Fruit fly (Drosophila melanogaster) whole organism, embryonic: Measurements from ENCODE around the gene w-cup.

Experiments used
- Atf-2 ChIP-seq: fragments of 200-800 bp; sonication (Bioruptor generic); optimal IDR thresholded peaks from 2 replicates; lab custom pipeline; 2016; ENCODE audit warnings: missing biosample characterization, missing genetic modification characterization
- Atf6 ChIP-seq: fragments of 200-800 bp; sonication (Bioruptor generic); IDR thresholded peaks from 2 replicates; pipeline ENCODE4 v1.3.6; 2022; ENCODE audit warnings: missing biosample characterization, missing genetic modification characterization
- Bgb ChIP-seq: fragments of 200-800 bp; sonication (Bioruptor generic); IDR thresholded peaks from 2 replicates; pipeline ENCODE4 v1.3.6; 2022; ENCODE audit warnings: missing biosample characterization, missing genetic modification characterization; ENCODE audit not compliant: partially characterized antibody
- CG10654 ChIP-seq: fragments of 200-800 bp; sonication (Bioruptor generic); optimal IDR thresholded peaks from 2 replicates; lab custom pipeline; 2016; ENCODE audit warnings: missing biosample characterization, missing genetic modification characterization
- CG12744 ChIP-seq: fragments of 200-800 bp; sonication (Bioruptor generic); optimal IDR thresholded peaks from 2 replicates; lab custom pipeline; 2016; ENCODE audit warnings: missing biosample characterization, missing genetic modification characterization
- CG14050 ChIP-seq: fragments of 200-800 bp; sonication (Bioruptor generic); IDR thresholded peaks from 3 replicates; pipeline ENCODE4 v1.3.6; 2022; ENCODE audit warnings: missing biosample characterization, missing genetic modification characterization
- CG14860 ChIP-seq: fragments of 200-800 bp; sonication (Bioruptor generic); IDR thresholded peaks from 3 replicates; pipeline ENCODE4 v1.3.6; 2022; ENCODE audit warnings: missing biosample characterization, missing genetic modification characterization; ENCODE audit not compliant: partially characterized antibody
- CG15073 ChIP-seq: fragments of 200-800 bp; sonication (Bioruptor generic); optimal IDR thresholded peaks from 2 replicates; lab custom pipeline; 2016; ENCODE audit warnings: missing biosample characterization, missing genetic modification characterization
- CG15696 ChIP-seq: fragments of 200-800 bp; sonication (Bioruptor generic); optimal IDR thresholded peaks from 2 replicates; lab custom pipeline; 2019; ENCODE audit warnings: missing biosample characterization, mild to moderate bottlenecking, missing genetic modification characterization, moderate library complexity
- CG17568 ChIP-seq: fragments of 200-800 bp; sonication (Bioruptor generic); optimal IDR thresholded peaks from 2 replicates; lab custom pipeline; 2018; ENCODE audit warnings: missing biosample characterization, mild to moderate bottlenecking, missing genetic modification characterization, moderate library complexity
- CG30403 ChIP-seq: fragments of 200-800 bp; sonication (Bioruptor generic); optimal IDR thresholded peaks from 3 replicates; lab custom pipeline; 2016; ENCODE audit warnings: missing biosample characterization, missing genetic modification characterization
- CG3065 ChIP-seq: fragments of 200-800 bp; sonication (Bioruptor generic); optimal IDR thresholded peaks from 2 replicates; lab custom pipeline; 2016; ENCODE audit warnings: missing biosample characterization, missing genetic modification characterization
- CG31224 ChIP-seq: fragments of 200-800 bp; sonication (Bioruptor generic); IDR thresholded peaks from 2 replicates; pipeline ENCODE4 v1.3.6; 2022; ENCODE audit warnings: missing biosample characterization, missing genetic modification characterization
- CG3163 ChIP-seq: fragments of 200-800 bp; sonication (Bioruptor generic); optimal IDR thresholded peaks from 3 replicates; lab custom pipeline; 2016; ENCODE audit warnings: missing biosample characterization, missing genetic modification characterization
- CG3281 ChIP-seq: fragments of 200-800 bp; sonication (Bioruptor generic); optimal IDR thresholded peaks from 3 replicates; lab custom pipeline; 2017; ENCODE audit warnings: missing biosample characterization, mild to moderate bottlenecking, missing genetic modification characterization
- CG3726 ChIP-seq: fragments of 200-800 bp; sonication (Bioruptor generic); IDR thresholded peaks from 3 replicates; pipeline ENCODE4, ENCODE4 v1.3.6; 2022; ENCODE audit warnings: missing biosample characterization, missing genetic modification characterization
- CG4424 ChIP-seq: fragments of 200-800 bp; sonication (Bioruptor generic); optimal IDR thresholded peaks from 3 replicates; lab custom pipeline; 2016; ENCODE audit warnings: missing biosample characterization, missing genetic modification characterization
- CG5245 ChIP-seq: fragments of 200-800 bp; sonication (Bioruptor generic); optimal IDR thresholded peaks from 3 replicates; lab custom pipeline; 2016; ENCODE audit warnings: missing biosample characterization, missing genetic modification characterization
- CG6765 ChIP-seq: fragments of 200-800 bp; sonication (Bioruptor generic); optimal IDR thresholded peaks from 3 replicates; lab custom pipeline; 2017; ENCODE audit warnings: missing biosample characterization, mild to moderate bottlenecking, missing genetic modification characterization
- CG7839 ChIP-seq: fragments of 200-800 bp; sonication (Bioruptor generic); optimal IDR thresholded peaks from 3 replicates; lab custom pipeline; 2018; ENCODE audit warnings: missing biosample characterization, mild to moderate bottlenecking, missing genetic modification characterization, moderate library complexity
- D19A ChIP-seq: fragments of 200-800 bp; optimal IDR thresholded peaks from 3 replicates; lab custom pipeline; 2019; ENCODE audit warnings: missing biosample characterization, mild to moderate bottlenecking, missing genetic modification characterization, moderate library complexity
- Drgx ChIP-seq: fragments of 200-800 bp; sonication (Bioruptor generic); IDR thresholded peaks from 2 replicates; pipeline ENCODE4 v1.3.6; 2022; ENCODE audit warnings: missing biosample characterization, missing genetic modification characterization
- Gsc ChIP-seq: fragments of 200-800 bp; sonication (Bioruptor generic); IDR thresholded peaks from 2 replicates; pipeline ENCODE4 v1.3.6; 2022; ENCODE audit warnings: missing biosample characterization, missing genetic modification characterization
- HLHmδ ChIP-seq: fragments of 200-800 bp; sonication (Bioruptor generic); optimal IDR thresholded peaks from 2 replicates; lab custom pipeline; 2018; ENCODE audit warnings: missing biosample characterization, mild to moderate bottlenecking, missing genetic modification characterization, moderate library complexity
- HmgZ ChIP-seq: fragments of 200-800 bp; sonication (Bioruptor generic); optimal IDR thresholded peaks from 2 replicates; lab custom pipeline; 2018; ENCODE audit warnings: missing biosample characterization, mild to moderate bottlenecking, missing genetic modification characterization
- Hr51 ChIP-seq, 2 experiments: fragments of 200-800 bp; sonication (Bioruptor generic); optimal IDR thresholded peaks; 2 replicates in 1 of 2; 3 replicates in 1 of 2; lab custom pipeline; 2016 to 2018; ENCODE audit warnings: missing biosample characterization in 2 of 2, missing genetic modification characterization in 2 of 2, mild to moderate bottlenecking in 1 of 2, moderate library complexity in 1 of 2
- Jarid2 ChIP-seq: fragments of 200-800 bp; sonication (Bioruptor generic); optimal IDR thresholded peaks from 3 replicates; lab custom pipeline; 2017; ENCODE audit warnings: mild to moderate bottlenecking, missing biosample characterization, missing genetic modification reagents, missing genetic modification characterization
- Med ChIP-seq: fragments of 200-800 bp; sonication (Bioruptor generic); peaks from one replicate; lab custom pipeline; 2016; ENCODE audit warnings: missing biosample characterization, missing genetic modification characterization, mild to moderate bottlenecking, inconsistent platforms, moderate library complexity
- NC2α ChIP-seq: fragments of 200-800 bp; sonication (Bioruptor generic); optimal IDR thresholded peaks from 2 replicates; lab custom pipeline; 2016; ENCODE audit warnings: missing biosample characterization, missing genetic modification characterization
- Sin3A ChIP-seq: fragments of >200 bp; optimal IDR thresholded peaks from 2 replicates; lab custom pipeline; 2018
- Spps ChIP-seq: fragments of 200-800 bp; sonication (Bioruptor generic); optimal IDR thresholded peaks from 2 replicates; lab custom pipeline; 2018; ENCODE audit warnings: missing biosample characterization, mild to moderate bottlenecking, missing genetic modification characterization
- Sry-β ChIP-seq: fragments of 200-800 bp; sonication (Bioruptor generic); optimal IDR thresholded peaks from 2 replicates; lab custom pipeline; 2018; ENCODE audit warnings: missing biosample characterization, mild to moderate bottlenecking, missing genetic modification characterization, moderate library complexity
- Xbp1 ChIP-seq: fragments of 200-800 bp; sonication (Bioruptor generic); optimal IDR thresholded peaks from 3 replicates; lab custom pipeline; 2016; ENCODE audit warnings: missing biosample characterization, mild to moderate bottlenecking, missing genetic modification characterization
- ara ChIP-seq: fragments of 200-800 bp; sonication (Bioruptor generic); IDR thresholded peaks from 2 replicates; pipeline ENCODE4 v1.3.6; 2022; ENCODE audit warnings: missing biosample characterization, missing genetic modification characterization
- bsh ChIP-seq, 2 experiments: fragments of 200-800 bp; sonication (Bioruptor generic); optimal IDR thresholded peaks; 2 replicates each; lab custom pipeline; 2017 to 2018; ENCODE audit warnings: mild to moderate bottlenecking in 2 of 2, missing biosample characterization in 2 of 2, missing genetic modification characterization in 2 of 2, moderate library complexity in 1 of 2
- cg ChIP-seq: fragments of 200-800 bp; sonication (Bioruptor generic); optimal IDR thresholded peaks from 3 replicates; lab custom pipeline; 2019; ENCODE audit warnings: missing biosample characterization, mild to moderate bottlenecking, missing genetic modification characterization, moderate library complexity
- chinmo ChIP-seq: fragments of 200-800 bp; sonication (Bioruptor generic); IDR thresholded peaks from 4 replicates; pipeline ENCODE4 v1.3.6; 2022; ENCODE audit warnings: missing biosample characterization, missing genetic modification characterization; ENCODE audit not compliant: partially characterized antibody
- corto ChIP-seq: fragments of 200-800 bp; sonication (Bioruptor generic); optimal IDR thresholded peaks from 2 replicates; lab custom pipeline; 2016; ENCODE audit warnings: missing biosample characterization, mild to moderate bottlenecking, missing genetic modification characterization, moderate library complexity
- dimm ChIP-seq: fragments of 200-800 bp; sonication (Bioruptor generic); IDR thresholded peaks from 2 replicates; pipeline ENCODE4 v1.3.6; 2022; ENCODE audit warnings: missing biosample characterization, missing genetic modification characterization
- ewg ChIP-seq: fragments of 200-800 bp; sonication (Bioruptor generic); optimal IDR thresholded peaks from 3 replicates; lab custom pipeline; 2017; ENCODE audit warnings: mild to moderate bottlenecking, missing biosample characterization, missing genetic modification reagents, missing genetic modification characterization
- ftz-f1 ChIP-seq: fragments of 200-800 bp; sonication (Bioruptor generic); optimal IDR thresholded peaks from 2 replicates; lab custom pipeline; 2016; ENCODE audit warnings: missing biosample characterization, missing genetic modification characterization
- gsb-n ChIP-seq: fragments of 200-800 bp; sonication (Bioruptor generic); optimal IDR thresholded peaks from 3 replicates; lab custom pipeline; 2018; ENCODE audit warnings: missing biosample characterization, mild to moderate bottlenecking, missing genetic modification characterization
- odd ChIP-seq: fragments of 200-800 bp; sonication (Bioruptor generic); optimal IDR thresholded peaks from 2 replicates; lab custom pipeline; 2017; ENCODE audit warnings: missing biosample characterization, mild to moderate bottlenecking, missing genetic modification characterization
- peb ChIP-seq: fragments of 200-800 bp; sonication (Bioruptor generic); IDR thresholded peaks from 2 replicates; pipeline ENCODE4 v1.3.6; 2022; ENCODE audit warnings: missing biosample characterization, missing genetic modification characterization
- prd ChIP-seq, 3 experiments: fragments of >200 bp in 2 of 3; fragments of 200-800 bp in 1 of 3; sonication (Bioruptor generic) in 1 of 3; optimal IDR thresholded peaks in 2 of 3; IDR thresholded peaks in 1 of 3; 2 replicates in 2 of 3; 3 replicates in 1 of 3; pipeline versions ENCODE4 v1.3.6 to Lab custom; 2017 to 2022; ENCODE audit warnings: missing biosample characterization in 1 of 3, missing genetic modification characterization in 1 of 3
- pros ChIP-seq: fragments of 200-800 bp; sonication (Bioruptor generic); optimal IDR thresholded peaks from 3 replicates; lab custom pipeline; 2019; ENCODE audit warnings: missing biosample characterization, mild to moderate bottlenecking, missing genetic modification characterization, moderate library complexity
- pzg ChIP-seq: fragments of 200-800 bp; sonication (Bioruptor generic); optimal IDR thresholded peaks from 3 replicates; lab custom pipeline; 2018; ENCODE audit warnings: missing biosample characterization, mild to moderate bottlenecking, missing genetic modification characterization, moderate library complexity
- stwl ChIP-seq: fragments of 200-800 bp; sonication (Bioruptor generic); optimal IDR thresholded peaks from 3 replicates; lab custom pipeline; 2018; ENCODE audit warnings: missing biosample characterization, mild to moderate bottlenecking, missing genetic modification characterization, moderate library complexity
- trh ChIP-seq: fragments of 200-800 bp; sonication (Bioruptor generic); optimal IDR thresholded peaks from 2 replicates; lab custom pipeline; 2016; ENCODE audit warnings: missing biosample characterization, missing genetic modification characterization
- usp ChIP-seq: fragments of >200 bp; optimal IDR thresholded peaks from 2 replicates; lab custom pipeline; 2017; ENCODE audit warnings: missing biosample characterization, missing genetic modification characterization

The w-cup gene

dm6 chr2L:10616767-10617166 is 39.2 kb upstream of the w-cup start (continued):
- no peak for TF ChIP-seq HLHmδ
- no peak for TF ChIP-seq CG3065
- TF ChIP-seq ftz-f1 (GFP tag; lab: Kevin White, UChicago): no peak
- peak; percentile 96 for TF ChIP-seq Drgx (GFP tag; lab: Robert Waterston, UW)
- TF ChIP-seq CG3726: peak; percentile 76; the same call in 2 of the 3 replicates
- no peak for TF ChIP-seq CG6765
- peak; percentile 23 for TF ChIP-seq Jarid2 (GFP tag; lab: Kevin White, UChicago)
- TF ChIP-seq Med: peak; percentile 94
- peak; percentile 45 for TF ChIP-seq CG10654
- no peak for TF ChIP-seq Bgb (GFP tag; lab: Robert Waterston, UW)
- TF ChIP-seq trh: no peak
- TF ChIP-seq Sin3A (lab: Kevin White, UChicago): no peak
- TF ChIP-seq odd (GFP tag; lab: Kevin White, UChicago): peak; percentile 13
- TF ChIP-seq CG12744 (GFP tag; lab: Kevin White, UChicago): no peak
- peak; percentile 13 for TF ChIP-seq HmgZ (tag; lab: Kevin White, UChicago)
- TF ChIP-seq cg (GFP tag; lab: Kevin White, UChicago): no peak
- TF ChIP-seq CG14050: peak; percentile 73
- TF ChIP-seq corto (GFP tag; lab: Kevin White, UChicago): no peak
- peak; percentile 23 to 79 for TF ChIP-seq Hr51 (GFP tag; optimal IDR thresholded peaks at IDR 0.05; lab: Kevin White, UChicago)
- peak; percentile 89 for TF ChIP-seq ara (GFP tag; lab: Robert Waterston, UW)
- TF ChIP-seq CG14860 (GFP tag; lab: Robert Waterston, UW): no peak
- TF ChIP-seq Sry-β (GFP tag; lab: Kevin White, UChicago): no peak
- TF ChIP-seq Atf6 (GFP tag; lab: Robert Waterston, UW): peak; percentile 76
- TF ChIP-seq CG7839 (tag; lab: Kevin White, UChicago): peak; percentile 81
- peak; percentile 28; the same call in 1 of the 2 replicates for TF ChIP-seq Gsc
- TF ChIP-seq pzg (GFP tag; lab: Kevin White, UChicago): no peak
- TF ChIP-seq D19A (tag; lab: Kevin White, UChicago): peak; percentile 66
- TF ChIP-seq bsh (GFP tag; optimal IDR thresholded peaks at IDR 0.05; lab: Kevin White, UChicago): peak; percentile 80 to 88
- peak; percentile 80 for TF ChIP-seq peb (GFP tag; lab: Robert Waterston, UW)
- peak; percentile 66 for TF ChIP-seq Atf-2
- TF ChIP-seq CG15073 (GFP tag; lab: Kevin White, UChicago): no peak
- no peak for TF ChIP-seq CG3163 (GFP tag; lab: Kevin White, UChicago)
- peak; percentile 76 for TF ChIP-seq Spps (tag; lab: Kevin White, UChicago)
- TF ChIP-seq usp (GFP tag; lab: Kevin White, UChicago): no peak
- no peak for TF ChIP-seq CG15696 (tag; lab: Kevin White, UChicago)
- no peak for TF ChIP-seq pros (GFP tag; lab: Kevin White, UChicago)
- peak; percentile 73 for TF ChIP-seq Xbp1 (GFP tag; lab: Kevin White, UChicago)
- 0 out of 2 replicates have a peak, but pooled peaks have one; percentile 25 for TF ChIP-seq dimm (GFP tag; lab: Robert Waterston, UW)
- peak; percentile 24 for TF ChIP-seq stwl (tag; lab: Kevin White, UChicago)
- no peak for TF ChIP-seq prd (optimal IDR thresholded peaks at IDR 0.05; lab: Kevin White, UChicago)
- peak; percentile 86 for TF ChIP-seq prd (GFP tag; IDR thresholded peaks at IDR 0.05; lab: Robert Waterston, UW)
- TF ChIP-seq CG5245 (GFP tag; lab: Kevin White, UChicago): no peak
- TF ChIP-seq ewg (GFP tag; lab: Kevin White, UChicago): peak; percentile 51
- peak; percentile 73 for TF ChIP-seq CG30403 (GFP tag; lab: Kevin White, UChicago)
- TF ChIP-seq gsb-n (tag; lab: Kevin White, UChicago): peak; percentile 78
- TF ChIP-seq CG31224 (GFP tag; lab: Robert Waterston, UW): peak; percentile 49
- 0 out of 4 replicates have a peak, but pooled peaks have one; percentile 22 for TF ChIP-seq chinmo
- peak; percentile 67 for TF ChIP-seq CG4424 (GFP tag; lab: Kevin White, UChicago)
- no peak for TF ChIP-seq NC2α (GFP tag; lab: Kevin White, UChicago)
- TF ChIP-seq CG3281 (GFP tag; lab: Kevin White, UChicago): peak; percentile 18
- TF ChIP-seq CG17568: peak; percentile 49
